Worm (Caenorhabditis elegans): ENCODE data around the gene hpk-1.

DNA sequence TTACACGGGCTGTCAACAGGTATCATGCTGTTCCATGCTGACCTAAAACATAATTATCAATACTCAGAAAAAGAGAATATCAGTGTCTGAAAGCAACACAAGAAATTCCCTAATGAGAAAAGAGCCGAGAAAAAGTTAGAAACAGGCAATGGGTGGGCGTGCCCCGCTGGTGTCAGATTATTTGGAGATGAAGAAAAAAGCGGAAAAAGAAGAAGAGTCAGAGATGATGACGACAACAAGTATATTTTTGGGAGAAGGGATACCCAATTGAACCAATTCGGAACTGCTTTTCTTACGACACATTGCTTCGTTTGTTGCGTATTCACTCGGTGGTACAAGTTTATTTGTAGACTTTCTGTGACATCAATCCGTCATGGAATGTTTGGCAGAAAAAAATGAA, 20.7 kb downstream of the hpk-1 start, which contains the start of gene F20B6.4:
- TF ChIP-seq unc-62 (GFP tag; optimal IDR thresholded peaks at IDR 0.05 in 1 of 2) (no peak), unc-62 (tag; optimal IDR thresholded peaks at IDR 0.05) (no peak), ZK337.2 (GFP tag; IDR thresholded peaks at IDR 0.05) (no peak), lin-15B (tag; optimal IDR thresholded peaks at IDR 0.05) (no peak), ceh-28 (tag; optimal IDR thresholded peaks at IDR 0.05) (no peak), Y105C5A.15 (GFP tag; IDR thresholded peaks at IDR 0.05) (no peak)
